Fruit fly (Drosophila melanogaster) whole organism, embryonic: ENCODE data around the gene CNMaR.

ENCODE experiments used
- Adf1 ChIP-seq: fragments of 200-800 bp; sonication (Bioruptor generic); IDR thresholded peaks from 2 replicates; pipeline ENCODE4 v1.3.6; 2022; ENCODE audit warnings: missing biosample characterization, missing genetic modification characterization
- Bdp1 ChIP-seq: fragments of 200-800 bp; sonication (Bioruptor generic); optimal IDR thresholded peaks from 3 replicates; lab custom pipeline; 2016; ENCODE audit warnings: missing biosample characterization, missing genetic modification characterization
- Bgb ChIP-seq: fragments of 200-800 bp; sonication (Bioruptor generic); IDR thresholded peaks from 2 replicates; pipeline ENCODE4 v1.3.6; 2022; ENCODE audit warnings: missing biosample characterization, missing genetic modification characterization; ENCODE audit not compliant: partially characterized antibody
- CG10267 ChIP-seq: fragments of 200-800 bp; sonication (Bioruptor generic); optimal IDR thresholded peaks from 2 replicates; lab custom pipeline; 2018; ENCODE audit warnings: missing biosample characterization, mild to moderate bottlenecking, missing genetic modification characterization, moderate library complexity
- CG11247 ChIP-seq: fragments of 200-800 bp; sonication (Bioruptor generic); IDR thresholded peaks from 2 replicates; pipeline ENCODE4 v1.3.6; 2022; ENCODE audit warnings: missing biosample characterization, missing genetic modification characterization
- CG13287 ChIP-seq: fragments of 200-800 bp; sonication (Bioruptor generic); IDR thresholded peaks from 2 replicates; pipeline ENCODE4 v1.3.6; 2022; ENCODE audit warnings: missing biosample characterization, missing genetic modification characterization; ENCODE audit not compliant: partially characterized antibody
- CG14667 ChIP-seq: fragments of 200-800 bp; sonication (Bioruptor generic); IDR thresholded peaks from 2 replicates; pipeline ENCODE4 v1.3.6; 2022; ENCODE audit warnings: missing biosample characterization, missing genetic modification characterization
- CG14860 ChIP-seq: fragments of 200-800 bp; sonication (Bioruptor generic); IDR thresholded peaks from 3 replicates; pipeline ENCODE4 v1.3.6; 2022; ENCODE audit warnings: missing biosample characterization, missing genetic modification characterization; ENCODE audit not compliant: partially characterized antibody
- CG17912 ChIP-seq: fragments of 200-800 bp; sonication (Bioruptor generic); optimal IDR thresholded peaks from 2 replicates; lab custom pipeline; 2018; ENCODE audit warnings: missing biosample characterization, mild to moderate bottlenecking, missing genetic modification characterization
- CG2889 ChIP-seq: fragments of 200-800 bp; sonication (Bioruptor generic); IDR thresholded peaks from 3 replicates; pipeline ENCODE4 v1.3.6; 2022; ENCODE audit warnings: missing biosample characterization, missing genetic modification characterization
- CG30020 ChIP-seq: fragments of 200-800 bp; optimal IDR thresholded peaks from 2 replicates; lab custom pipeline; 2019; ENCODE audit warnings: missing biosample characterization, mild to moderate bottlenecking, missing genetic modification characterization, moderate library complexity
- CG31388 ChIP-seq: fragments of 200-800 bp; sonication (Bioruptor generic); optimal IDR thresholded peaks from 2 replicates; lab custom pipeline; 2016; ENCODE audit warnings: missing biosample characterization, missing genetic modification characterization
- CG4707 ChIP-seq: fragments of 200-800 bp; sonication (Bioruptor generic); optimal IDR thresholded peaks from 2 replicates; lab custom pipeline; 2018; ENCODE audit warnings: missing biosample characterization, mild to moderate bottlenecking, missing genetic modification characterization, moderate library complexity
- CG6175 ChIP-seq: fragments of 200-800 bp; sonication (Bioruptor generic); IDR thresholded peaks from 3 replicates; pipeline ENCODE4 v1.3.6; 2022; ENCODE audit warnings: missing biosample characterization, missing genetic modification characterization
- CG6254 ChIP-seq: fragments of 200-800 bp; sonication (Bioruptor generic); optimal IDR thresholded peaks from 3 replicates; lab custom pipeline; 2017; ENCODE audit warnings: mild to moderate bottlenecking, missing biosample characterization, missing genetic modification reagents, missing genetic modification characterization
- CG6654 ChIP-seq: fragments of 200-800 bp; sonication (Bioruptor generic); optimal IDR thresholded peaks from 2 replicates; lab custom pipeline; 2017; ENCODE audit warnings: missing biosample characterization, mild to moderate bottlenecking, missing genetic modification characterization
- CG8359 ChIP-seq: fragments of 200-800 bp; sonication (Bioruptor generic); optimal IDR thresholded peaks from 2 replicates; lab custom pipeline; 2017; ENCODE audit warnings: missing biosample characterization, mild to moderate bottlenecking, missing genetic modification characterization, borderline replicate concordance
- CG8388 ChIP-seq: fragments of 200-800 bp; sonication (Bioruptor generic); optimal IDR thresholded peaks from 2 replicates; lab custom pipeline; 2019; ENCODE audit warnings: missing biosample characterization, mild to moderate bottlenecking, missing genetic modification characterization, moderate library complexity
- D19A ChIP-seq: fragments of 200-800 bp; optimal IDR thresholded peaks from 3 replicates; lab custom pipeline; 2019; ENCODE audit warnings: missing biosample characterization, mild to moderate bottlenecking, missing genetic modification characterization, moderate library complexity
- GATAe ChIP-seq: fragments of 200-800 bp; sonication (Bioruptor generic); conservative IDR thresholded peaks from 2 replicates; pipeline ENCODE4 v1.3.6; 2022; ENCODE audit warnings: missing biosample characterization, missing genetic modification characterization
- HLH3B ChIP-seq: fragments of 200-800 bp; sonication (Bioruptor generic); IDR thresholded peaks from 2 replicates; pipeline ENCODE4 v1.3.6; 2022; ENCODE audit warnings: missing biosample characterization, missing genetic modification characterization
- Hr39 ChIP-seq: fragments of >200 bp; optimal IDR thresholded peaks from 2 replicates; lab custom pipeline; 2017
- Jarid2 ChIP-seq: fragments of 200-800 bp; sonication (Bioruptor generic); optimal IDR thresholded peaks from 3 replicates; lab custom pipeline; 2017; ENCODE audit warnings: mild to moderate bottlenecking, missing biosample characterization, missing genetic modification reagents, missing genetic modification characterization
- Lpt ChIP-seq: fragments of >200 bp; optimal IDR thresholded peaks from 2 replicates; lab custom pipeline; 2018; ENCODE audit warnings: missing biosample characterization, missing genetic modification characterization
- MTF-1 ChIP-seq: fragments of 200-800 bp; sonication (Bioruptor generic); optimal IDR thresholded peaks from 2 replicates; lab custom pipeline; 2018; ENCODE audit warnings: missing biosample characterization, mild to moderate bottlenecking, missing genetic modification characterization, borderline replicate concordance
- Nf-YB ChIP-seq: fragments of 200-800 bp; sonication (Bioruptor generic); optimal IDR thresholded peaks from 3 replicates; lab custom pipeline; 2019; ENCODE audit warnings: missing biosample characterization, mild to moderate bottlenecking, missing genetic modification characterization, moderate library complexity
- Rx ChIP-seq: fragments of 200-800 bp; sonication (Bioruptor generic); IDR thresholded peaks from 2 replicates; pipeline ENCODE4 v1.3.6; 2022; ENCODE audit warnings: missing biosample characterization, missing genetic modification characterization
- Scr ChIP-seq: fragments of 200-800 bp; sonication (Bioruptor generic); IDR thresholded peaks from 2 replicates; pipeline ENCODE4 v1.3.6; 2022; ENCODE audit warnings: missing biosample characterization, missing genetic modification characterization; ENCODE audit not compliant: partially characterized antibody
- Side ChIP-seq: fragments of 200-800 bp; sonication (Bioruptor generic); optimal IDR thresholded peaks from 2 replicates; lab custom pipeline; 2016; ENCODE audit warnings: missing biosample characterization, missing genetic modification characterization
- Six4 ChIP-seq: fragments of 200-800 bp; sonication (Bioruptor generic); optimal IDR thresholded peaks from 2 replicates; lab custom pipeline; 2016; ENCODE audit warnings: missing biosample characterization, missing genetic modification characterization
- Taf1 ChIP-seq: fragments of 200-800 bp; sonication (Bioruptor generic); IDR thresholded peaks from 2 replicates; pipeline ENCODE4 v1.3.6; 2022; ENCODE audit warnings: missing biosample characterization, missing genetic modification characterization
- bsh ChIP-seq, 2 experiments: fragments of 200-800 bp; sonication (Bioruptor generic); optimal IDR thresholded peaks; 2 replicates each; lab custom pipeline; 2017 to 2018; ENCODE audit warnings: mild to moderate bottlenecking in 2 of 2, missing biosample characterization in 2 of 2, missing genetic modification characterization in 2 of 2, moderate library complexity in 1 of 2
- cad ChIP-seq: fragments of >200 bp; optimal IDR thresholded peaks from 2 replicates; lab custom pipeline; 2017; ENCODE audit warnings: missing biosample characterization, missing genetic modification characterization
- cwo ChIP-seq: fragments of 200-800 bp; sonication (Bioruptor generic); optimal IDR thresholded peaks from 3 replicates; lab custom pipeline; 2017; ENCODE audit warnings: missing biosample characterization, missing genetic modification characterization, mild to moderate bottlenecking, moderate library complexity, missing genetic modification reagents
- da ChIP-seq: fragments of 200-800 bp; sonication (Bioruptor generic); optimal IDR thresholded peaks from 2 replicates; lab custom pipeline; 2016; ENCODE audit warnings: missing biosample characterization, missing genetic modification characterization
- danr ChIP-seq: fragments of 200-800 bp; sonication (Bioruptor generic); IDR thresholded peaks from 2 replicates; pipeline ENCODE4 v1.3.6; 2022; ENCODE audit warnings: missing biosample characterization, missing genetic modification characterization
- exex ChIP-seq: fragments of 200-800 bp; sonication (Bioruptor generic); optimal IDR thresholded peaks from 4 replicates; lab custom pipeline; 2018; ENCODE audit warnings: missing biosample characterization, mild to moderate bottlenecking, missing genetic modification characterization, moderate library complexity
- fd102C ChIP-seq: fragments of 200-800 bp; sonication (Bioruptor generic); optimal IDR thresholded peaks from 2 replicates; lab custom pipeline; 2018; ENCODE audit warnings: missing biosample characterization, mild to moderate bottlenecking, missing genetic modification characterization, moderate library complexity
- fd64A ChIP-seq: fragments of 200-800 bp; sonication (Bioruptor generic); optimal IDR thresholded peaks from 3 replicates; lab custom pipeline; 2018; ENCODE audit warnings: missing biosample characterization, mild to moderate bottlenecking, missing genetic modification characterization
- gem ChIP-seq: fragments of 200-800 bp; sonication (Bioruptor generic); optimal IDR thresholded peaks from 2 replicates; lab custom pipeline; 2019; ENCODE audit warnings: missing biosample characterization, mild to moderate bottlenecking, missing genetic modification characterization, moderate library complexity
- h ChIP-seq: fragments of >200 bp; optimal IDR thresholded peaks from 2 replicates; lab custom pipeline; 2017
- her ChIP-seq: fragments of 200-800 bp; sonication (Bioruptor generic); optimal IDR thresholded peaks from 2 replicates; lab custom pipeline; 2016; ENCODE audit warnings: missing biosample characterization, missing genetic modification characterization
- jing ChIP-seq: fragments of 200-800 bp; sonication (Bioruptor generic); optimal IDR thresholded peaks from 2 replicates; lab custom pipeline; 2018; ENCODE audit warnings: missing biosample characterization, mild to moderate bottlenecking, missing genetic modification characterization
- mam ChIP-seq: fragments of 200-800 bp; sonication (Bioruptor generic); optimal IDR thresholded peaks from 3 replicates; lab custom pipeline; 2016; ENCODE audit warnings: missing biosample characterization, missing genetic modification characterization
- odd ChIP-seq: fragments of 200-800 bp; sonication (Bioruptor generic); optimal IDR thresholded peaks from 2 replicates; lab custom pipeline; 2017; ENCODE audit warnings: missing biosample characterization, mild to moderate bottlenecking, missing genetic modification characterization
- pan ChIP-seq, 4 experiments: fragments of >200 bp in 3 of 4; fragments of 200-800 bp in 1 of 4; sonication (Bioruptor generic) in 1 of 4; optimal IDR thresholded peaks in 3 of 4; IDR thresholded peaks in 1 of 4; 2 replicates each; pipeline versions ENCODE4 v1.3.6 to Lab custom; 2017 to 2022; ENCODE audit warnings: missing biosample characterization in 2 of 4, missing genetic modification characterization in 2 of 4, mixed read lengths in 1 of 4
- pb ChIP-seq: fragments of 200-800 bp; sonication (Bioruptor generic); optimal IDR thresholded peaks from 3 replicates; lab custom pipeline; 2016; ENCODE audit warnings: missing biosample characterization, missing genetic modification characterization
- psq ChIP-seq: fragments of 200-800 bp; sonication (Bioruptor generic); optimal IDR thresholded peaks from 2 replicates; lab custom pipeline; 2017; ENCODE audit warnings: missing biosample characterization, missing genetic modification characterization
- sim ChIP-seq: fragments of 200-800 bp; sonication (Bioruptor generic); IDR thresholded peaks from 2 replicates; pipeline ENCODE4 v1.3.6; 2022; ENCODE audit warnings: missing biosample characterization, missing genetic modification characterization
- tap ChIP-seq: fragments of 200-800 bp; optimal IDR thresholded peaks from 3 replicates; lab custom pipeline; 2019; ENCODE audit warnings: missing biosample characterization, mild to moderate bottlenecking, missing genetic modification characterization, moderate library complexity
- zf30C ChIP-seq: fragments of 200-800 bp; sonication (Bioruptor generic); optimal IDR thresholded peaks from 3 replicates; lab custom pipeline; 2018; ENCODE audit warnings: missing biosample characterization, mild to moderate bottlenecking, missing genetic modification characterization
- zfh2 ChIP-seq: fragments of 200-800 bp; sonication (Bioruptor generic); optimal IDR thresholded peaks from 2 replicates; lab custom pipeline; 2016; ENCODE audit warnings: missing biosample characterization, missing genetic modification characterization

CNMaR gene

DNA sequence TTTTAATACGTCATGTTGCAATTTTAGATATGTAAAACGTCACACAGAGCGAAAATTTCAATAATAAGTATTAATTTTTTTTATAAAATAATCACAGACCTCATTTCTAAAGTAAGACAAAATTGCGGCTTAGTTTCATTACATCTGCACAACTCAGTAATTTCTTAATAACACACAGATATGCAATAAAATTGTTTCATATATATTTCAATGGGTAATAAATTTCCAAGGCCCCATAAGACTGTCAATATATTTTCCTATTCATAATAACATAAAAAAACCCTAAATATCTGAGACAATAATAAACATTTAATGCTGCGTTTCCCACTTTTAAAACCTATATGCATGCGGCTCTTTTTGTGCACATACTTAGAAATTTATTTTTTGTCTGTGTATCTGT lies 51.7 kb downstream of the CNMaR start (continued):
- TF ChIP-seq jing (GFP tag; lab: Kevin White, UChicago) (no peak), Bgb (GFP tag; lab: Robert Waterston, UW) (no peak), exex (no peak), CG8359 (GFP tag; lab: Kevin White, UChicago) (no peak), Bdp1 (GFP tag; lab: Kevin White, UChicago) (no peak), Side (no peak), CG2889 (GFP tag; lab: Robert Waterston, UW) (no peak), sim (GFP tag; lab: Robert Waterston, UW) (no peak), Taf1 (no peak), CG30020 (tag; lab: Kevin White, UChicago) (no peak), Rx (GFP tag; lab: Robert Waterston, UW) (no peak), bsh (GFP tag; optimal IDR thresholded peaks at IDR 0.05; lab: Kevin White, UChicago) (peak in 1 of 2 experiments; percentile 21), CG13287 (GFP tag; lab: Robert Waterston, UW) (no peak), tap (tag; lab: Kevin White, UChicago) (peak; percentile 6), gem (peak; percentile 74), fd102C (no peak), zfh2 (GFP tag; lab: Kevin White, UChicago) (no peak), CG8388 (GFP tag; lab: Kevin White, UChicago) (peak; percentile 19), psq (GFP tag; lab: Kevin White, UChicago) (no peak), odd (GFP tag; lab: Kevin White, UChicago) (no peak), danr (GFP tag; lab: Robert Waterston, UW) (no peak), CG6175 (GFP tag; lab: Robert Waterston, UW) (no peak), cwo (GFP tag; lab: Kevin White, UChicago) (no peak), zf30C (GFP tag; lab: Kevin White, UChicago) (no peak), fd64A (GFP tag; lab: Kevin White, UChicago) (no peak), Nf-YB (peak; percentile 2), pb (GFP tag; lab: Kevin White, UChicago) (no peak), cad (GFP tag; lab: Kevin White, UChicago) (no peak), CG6654 (GFP tag; lab: Kevin White, UChicago) (no peak), CG4707 (GFP tag; lab: Kevin White, UChicago) (no peak), HLH3B (GFP tag; lab: Robert Waterston, UW) (no peak), CG14860 (no peak), Six4 (GFP tag; lab: Kevin White, UChicago) (no peak), Hr39 (no peak), Lpt (GFP tag; lab: Kevin White, UChicago) (no peak), CG17912 (GFP tag; lab: Kevin White, UChicago) (no peak), MTF-1 (GFP tag; lab: Kevin White, UChicago) (no peak), her (no peak), Scr (GFP tag; lab: Robert Waterston, UW) (no peak), Jarid2 (GFP tag; lab: Kevin White, UChicago) (no peak), CG14667 (no peak), Adf1 (no peak), h (no peak), D19A (tag; lab: Kevin White, UChicago) (no peak), CG6254 (GFP tag; lab: Kevin White, UChicago) (no peak), CG11247 (GFP tag; lab: Robert Waterston, UW) (no peak), CG31388 (no peak), mam (GFP tag; lab: Kevin White, UChicago) (no peak), pan (optimal IDR thresholded peaks at IDR 0.05; lab: Kevin White, UChicago) (no peak), pan (GFP tag; optimal IDR thresholded peaks at IDR 0.05 in 1 of 2, IDR thresholded peaks at IDR 0.05 in 1 of 2) (no peak), da (GFP tag; lab: Kevin White, UChicago) (no peak), GATAe (GFP tag; lab: Robert Waterston, UW) (no peak), CG10267 (tag; lab: Kevin White, UChicago) (peak; percentile 13)
